Worm (Caenorhabditis elegans) whole organism, L2 larva: ENCODE measurements around the gene C27H5.12.

Experiments
- C34F6.9 ChIP-seq: fragments of 150-350 bp; optimal IDR thresholded peaks from 2 replicates; lab custom pipeline; 2014; ENCODE audit warnings: missing biosample characterization, missing genetic modification characterization
- F13H6.1 ChIP-seq: sonication (generic microtip); optimal IDR thresholded peaks from 2 replicates; lab custom pipeline; 2016; ENCODE audit warnings: missing genetic modification characterization, missing compliant biosample characterization
- Y55F3AM.14 ChIP-seq: fragments of 200-800 bp; sonication (Bioruptor generic); optimal IDR thresholded peaks from 2 replicates; lab custom pipeline; 2018; ENCODE audit warnings: mild to moderate bottlenecking, missing genetic modification characterization, missing compliant biosample characterization
- ZK546.5 ChIP-seq: sonication (generic microtip); optimal IDR thresholded peaks from 2 replicates; lab custom pipeline; 2017; ENCODE audit warnings: missing biosample characterization, missing genetic modification characterization
- aly-2 ChIP-seq: fragments of 150-350 bp; optimal IDR thresholded peaks from 2 replicates; lab custom pipeline; 2014; ENCODE audit warnings: missing biosample characterization, missing genetic modification characterization
- ceh-82 ChIP-seq: fragments of 150-350 bp; optimal IDR thresholded peaks from 2 replicates; lab custom pipeline; 2014; ENCODE audit warnings: missing biosample characterization, missing genetic modification characterization
- crh-2 ChIP-seq: sonication (generic microtip); optimal IDR thresholded peaks from 2 replicates; lab custom pipeline; 2017; ENCODE audit warnings: missing biosample characterization, missing genetic modification characterization
- dmd-4 ChIP-seq: sonication (generic microtip); optimal IDR thresholded peaks from 2 replicates; lab custom pipeline; 2017; ENCODE audit warnings: missing biosample characterization, missing genetic modification characterization
- egl-27 ChIP-seq: sonication (generic microtip); optimal IDR thresholded peaks from 3 replicates; lab custom pipeline; 2017; ENCODE audit warnings: missing biosample characterization, missing genetic modification reagents, missing genetic modification characterization
- fos-1 ChIP-seq: fragments of 150-350 bp; optimal IDR thresholded peaks from 2 replicates; lab custom pipeline; 2014; ENCODE audit warnings: missing biosample characterization, missing genetic modification characterization
- gmeb-1 ChIP-seq: fragments of 150-350 bp; optimal IDR thresholded peaks from 2 replicates; lab custom pipeline; 2014; ENCODE audit warnings: missing biosample characterization, missing genetic modification characterization
- lin-11 ChIP-seq: fragments of 150-350 bp; sonication (generic microtip); optimal IDR thresholded peaks from 2 replicates; lab custom pipeline; 2014; ENCODE audit warnings: missing biosample characterization, missing genetic modification characterization, inconsistent platforms, mixed read lengths
- lin-13 ChIP-seq: fragments of 150-350 bp; optimal IDR thresholded peaks from 2 replicates; lab custom pipeline; 2014; ENCODE audit warnings: missing biosample characterization, missing genetic modification reagents, missing genetic modification characterization
- lin-39 ChIP-seq: fragments of 150-350 bp; optimal IDR thresholded peaks from 2 replicates; lab custom pipeline; 2014; ENCODE audit warnings: missing biosample characterization, missing genetic modification reagents, missing genetic modification characterization
- lsy-2 ChIP-seq, 2 experiments: fragments of 150-350 bp in 1 of 2; sonication (generic microtip) in 1 of 2; optimal IDR thresholded peaks; 2 replicates each; lab custom pipeline; 2014 to 2017; ENCODE audit warnings: missing biosample characterization in 2 of 2, missing genetic modification characterization in 2 of 2
- mbf-1 ChIP-seq: sonication (generic microtip); optimal IDR thresholded peaks from 2 replicates; lab custom pipeline; 2017; ENCODE audit warnings: missing biosample characterization, missing genetic modification characterization
- nhr-10 ChIP-seq: sonication (generic microtip); optimal IDR thresholded peaks from 2 replicates; lab custom pipeline; 2017; ENCODE audit warnings: missing biosample characterization, missing genetic modification characterization
- nhr-12 ChIP-seq: fragments of 150-350 bp; optimal IDR thresholded peaks from 2 replicates; lab custom pipeline; 2014; ENCODE audit warnings: missing biosample characterization, missing genetic modification characterization
- nhr-129 ChIP-seq: fragments of 150-350 bp; optimal IDR thresholded peaks from 2 replicates; lab custom pipeline; 2014; ENCODE audit warnings: missing biosample characterization, missing genetic modification characterization
- nhr-21 ChIP-seq: fragments of 150-350 bp; optimal IDR thresholded peaks from 2 replicates; lab custom pipeline; 2014; ENCODE audit warnings: missing biosample characterization, missing genetic modification characterization
- nhr-23 ChIP-seq: fragments of 150-350 bp; optimal IDR thresholded peaks from 2 replicates; lab custom pipeline; 2014; ENCODE audit warnings: missing biosample characterization, missing genetic modification reagents, missing genetic modification characterization
- nhr-237 ChIP-seq: fragments of 150-350 bp; optimal IDR thresholded peaks from 2 replicates; lab custom pipeline; 2014; ENCODE audit warnings: missing biosample characterization, missing genetic modification characterization
- nhr-25 ChIP-seq: fragments of 150-350 bp; sonication (generic microtip); optimal IDR thresholded peaks from 3 replicates; lab custom pipeline; 2014; ENCODE audit warnings: missing biosample characterization, missing genetic modification characterization
- nhr-6 ChIP-seq: fragments of 150-350 bp; optimal IDR thresholded peaks from 2 replicates; lab custom pipeline; 2014; ENCODE audit warnings: missing biosample characterization, missing genetic modification characterization
- nhr-77 ChIP-seq: fragments of 150-350 bp; optimal IDR thresholded peaks from 2 replicates; lab custom pipeline; 2014; ENCODE audit warnings: missing biosample characterization, missing genetic modification characterization
- peb-1 ChIP-seq: fragments of 150-350 bp; optimal IDR thresholded peaks from 2 replicates; lab custom pipeline; 2014; ENCODE audit warnings: missing biosample characterization, missing genetic modification characterization
- sem-4 ChIP-seq: fragments of 150-350 bp; optimal IDR thresholded peaks from 2 replicates; lab custom pipeline; 2014; ENCODE audit warnings: missing biosample characterization, missing genetic modification reagents, missing genetic modification characterization
- skn-1 ChIP-seq: sonication (generic microtip); optimal IDR thresholded peaks from 2 replicates; lab custom pipeline; 2017; ENCODE audit warnings: missing biosample characterization, missing genetic modification characterization
- sma-3 ChIP-seq: sonication (generic microtip); optimal IDR thresholded peaks from 2 replicates; lab custom pipeline; 2016; ENCODE audit warnings: missing genetic modification reagents, missing genetic modification characterization, missing compliant biosample characterization
- sma-9 ChIP-seq, 2 experiments: fragments of 150-350 bp in 1 of 2; sonication (generic microtip) in 1 of 2; optimal IDR thresholded peaks; 2 replicates each; lab custom pipeline; 2014 to 2016; ENCODE audit warnings: missing genetic modification characterization in 2 of 2, mild to moderate bottlenecking in 1 of 2, missing biosample characterization in 1 of 2, missing compliant biosample characterization in 1 of 2, missing genetic modification reagents in 1 of 2, moderate library complexity in 1 of 2
- zag-1 ChIP-seq: fragments of 150-350 bp; optimal IDR thresholded peaks from 2 replicates; lab custom pipeline; 2014; ENCODE audit warnings: missing biosample characterization, missing genetic modification characterization
- ztf-11 ChIP-seq: sonication (generic microtip); optimal IDR thresholded peaks from 2 replicates; lab custom pipeline; 2017; ENCODE audit warnings: missing biosample characterization, missing genetic modification characterization
- ztf-4 ChIP-seq: fragments of 150-350 bp; optimal IDR thresholded peaks from 2 replicates; lab custom pipeline; 2014; ENCODE audit warnings: missing biosample characterization, missing genetic modification characterization

The C27H5.12 gene

ce11 chrII:7151969-7152631, 9.3 kb downstream of the C27H5.12 start, which contains the start of gene fust-1 (continued):
- TF ChIP-seq nhr-10 (tag; lab: Kevin White, UChicago) (peak; percentile 79), lsy-2 (tag; optimal IDR thresholded peaks at IDR 0.05; lab: Kevin White, UChicago) (peak; percentile 95 to 98), F13H6.1 (tag; lab: Kevin White, UChicago) (peak; percentile 97), peb-1 (tag; lab: Kevin White, UChicago) (no peak), crh-2 (tag; lab: Kevin White, UChicago) (peak; percentile 95), ZK546.5 (tag; lab: Kevin White, UChicago) (peak; percentile 71)
- TF ChIP-seq, all 48 proteins: peak for 36

ce11 chrII:7148099-7148498, 13.3 kb downstream of the C27H5.12 start, which contains the start of gene T07F8.1:
TSS of gene T07F8.1 (plus strand) at chrII:7148399.
- TF ChIP-seq sem-4 (tag; lab: Kevin White, UChicago) = no peak
- TF ChIP-seq zag-1 (tag; lab: Kevin White, UChicago) = no peak
- no peak for TF ChIP-seq nhr-12 (tag; lab: Kevin White, UChicago)
- TF ChIP-seq aly-2 = no peak
- TF ChIP-seq lsy-2 (tag; optimal IDR thresholded peaks at IDR 0.05; lab: Kevin White, UChicago) = no peak
- no peak for TF ChIP-seq nhr-77 (tag; lab: Kevin White, UChicago)
- TF ChIP-seq dmd-4 (tag; lab: Kevin White, UChicago) = no peak
- no peak for TF ChIP-seq lin-39
- TF ChIP-seq sma-9 (GFP tag; optimal IDR thresholded peaks at IDR 0.05; lab: Kevin White, UChicago) = no peak
- TF ChIP-seq sma-9 (tag; optimal IDR thresholded peaks at IDR 0.05; lab: Kevin White, UChicago) = no peak

ce11 chrII:7147550-7147949, 13.9 kb downstream of the C27H5.12 start:
- TF ChIP-seq ztf-11 (tag; lab: Kevin White, UChicago) = no peak
- TF ChIP-seq C34F6.9 (tag; lab: Kevin White, UChicago) = peak; percentile 62
- TF ChIP-seq nhr-12 (tag; lab: Kevin White, UChicago) = no peak
- TF ChIP-seq crh-2 (tag; lab: Kevin White, UChicago) = peak; percentile 29
- peak; percentile 14 to 80 for TF ChIP-seq lsy-2 (tag; optimal IDR thresholded peaks at IDR 0.05; lab: Kevin White, UChicago)
- TF ChIP-seq lin-13 (GFP tag; lab: Kevin White, UChicago) = peak; percentile 39
- peak; percentile 29 for TF ChIP-seq gmeb-1 (tag; lab: Kevin White, UChicago)
- peak; percentile 28 for TF ChIP-seq nhr-25 (tag; lab: Kevin White, UChicago)

- TF ChIP-seq lin-13 (GFP tag; lab: Kevin White, UChicago) (no peak), Y55F3AM.14 (GFP tag; lab: Kevin White, UChicago) (no peak), lin-11 (no peak), sem-4 (tag; lab: Kevin White, UChicago) (no peak), nhr-77 (tag; lab: Kevin White, UChicago) (no peak), zag-1 (tag; lab: Kevin White, UChicago) (no peak), egl-27 (tag; lab: Kevin White, UChicago) (no peak), nhr-237 (tag; lab: Kevin White, UChicago) (no peak), ztf-11 (tag; lab: Kevin White, UChicago) (no peak), aly-2 (no peak), ceh-82 (tag; lab: Kevin White, UChicago) (no peak), nhr-21 (no peak), fos-1 (tag; lab: Kevin White, UChicago) (no peak), ztf-4 (no peak), mbf-1 (tag; lab: Kevin White, UChicago) (no peak), sma-9 (GFP tag; optimal IDR thresholded peaks at IDR 0.05; lab: Kevin White, UChicago) (no peak), sma-9 (tag; optimal IDR thresholded peaks at IDR 0.05; lab: Kevin White, UChicago) (no peak), nhr-12 (tag; lab: Kevin White, UChicago) (no peak), nhr-10 (tag; lab: Kevin White, UChicago) (no peak)
- TF ChIP-seq, all 48 proteins: peak for 0
These were observed 15.2 kb downstream of the C27H5.12 start for ce11 chrII:7146240-7146639.

- TF ChIP-seq nhr-23 (tag; lab: Kevin White, UChicago) = no peak
- no peak for TF ChIP-seq dmd-4 (tag; lab: Kevin White, UChicago)
- no peak for TF ChIP-seq nhr-6
- no peak for TF ChIP-seq fos-1 (tag; lab: Kevin White, UChicago)
- no peak for TF ChIP-seq peb-1 (tag; lab: Kevin White, UChicago)
- no peak for TF ChIP-seq nhr-129 (tag; lab: Kevin White, UChicago)
- TF ChIP-seq sma-9 (GFP tag; optimal IDR thresholded peaks at IDR 0.05; lab: Kevin White, UChicago) = no peak
- no peak for TF ChIP-seq sma-9 (tag; optimal IDR thresholded peaks at IDR 0.05; lab: Kevin White, UChicago)
- no peak for TF ChIP-seq egl-27 (tag; lab: Kevin White, UChicago)
- TF ChIP-seq lin-11 = no peak
- no peak for TF ChIP-seq skn-1 (tag; lab: Kevin White, UChicago)
- TF ChIP-seq sma-3 = no peak
These were observed 17.1 kb downstream of the C27H5.12 start, which contains the start of gene npr-31 for ce11 chrII:7144307-7144706. TSS of gene npr-31 (plus strand) at chrII:7144607.
